Worm (Caenorhabditis elegans): ENCODE results near the gene srg-59.
A peak's percentile ranks its signal among the peaks of the same experiment; 100 is the strongest.

DNA sequence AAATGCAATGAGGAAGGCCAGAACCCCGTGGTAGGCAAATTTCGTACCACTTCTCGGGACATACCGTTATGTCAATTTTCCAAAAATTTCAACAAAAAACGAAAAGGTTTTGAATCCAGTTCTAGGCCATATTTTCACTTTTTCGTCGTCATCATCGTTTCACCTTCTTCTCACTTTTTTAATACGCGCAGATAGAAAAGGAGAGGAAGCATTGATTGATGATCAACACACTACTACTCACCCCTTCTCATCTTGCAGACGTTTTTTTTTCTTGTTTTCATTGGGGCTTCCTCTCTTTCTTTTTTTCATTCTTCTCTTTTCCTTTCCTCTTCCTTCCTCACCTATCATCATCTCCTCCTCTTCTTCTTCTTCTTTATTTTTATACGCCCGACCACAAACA is 49.4 kb downstream of the srg-59 start:
- peak; percentile 93 for TF ChIP-seq blmp-1 (tag; optimal IDR thresholded peaks at IDR 0.05)
- TF ChIP-seq tbx-2 (tag; optimal IDR thresholded peaks at IDR 0.05), result no peak
- no peak for TF ChIP-seq vab-15 (tag; optimal IDR thresholded peaks at IDR 0.05)
- no peak for TF ChIP-seq nhr-71 (tag; optimal IDR thresholded peaks at IDR 0.05)
- no peak for TF ChIP-seq elt-3 (tag; optimal IDR thresholded peaks at IDR 0.05)
- TF ChIP-seq hlh-4 (tag; optimal IDR thresholded peaks at IDR 0.05), result no peak
- TF ChIP-seq unc-98 (GFP tag; IDR thresholded peaks at IDR 0.05), result no peak
- TF ChIP-seq mdl-1 (tag; optimal IDR thresholded peaks at IDR 0.05), result no peak
- TF ChIP-seq ceh-63 (GFP tag; optimal IDR thresholded peaks at IDR 0.05), result no peak
- TF ChIP-seq ztf-11 (tag; optimal IDR thresholded peaks at IDR 0.05), result no peak

All from whole organism, L1 larva.